Worm (Caenorhabditis elegans) whole organism, mixed stage, embryonic: ENCODE measurements around the gene Y49A3A.3.

Experiments
- elt-1 ChIP-seq: sonication (generic microtip); optimal IDR thresholded peaks from 2 replicates; lab custom pipeline; 2017; ENCODE audit warnings: missing genetic modification characterization, mild to moderate bottlenecking, missing compliant biosample characterization, antibody characterized with exemption, moderate library complexity, borderline replicate concordance; ENCODE audit not compliant: insufficient read depth
- elt-3 ChIP-seq: fragments of 150-350 bp; optimal IDR thresholded peaks from 2 replicates; lab custom pipeline; 2014; ENCODE audit warnings: missing biosample characterization, missing genetic modification characterization
- nhr-12 ChIP-seq: fragments of 150-350 bp; optimal IDR thresholded peaks from 2 replicates; lab custom pipeline; 2014; ENCODE audit warnings: missing biosample characterization, missing genetic modification characterization
- pha-4 ChIP-seq: fragments of 150-350 bp; optimal IDR thresholded peaks from 2 replicates; lab custom pipeline; 2018; ENCODE audit warnings: missing biosample characterization, missing genetic modification reagents, missing genetic modification characterization
- snpc-4 ChIP-seq: fragments of 150-350 bp; optimal IDR thresholded peaks from 2 replicates; lab custom pipeline; 2014; ENCODE audit warnings: missing biosample characterization, missing genetic modification characterization
- unc-120 ChIP-seq: sonication (generic microtip); optimal IDR thresholded peaks from 2 replicates; lab custom pipeline; 2017; ENCODE audit warnings: missing genetic modification characterization, missing compliant biosample characterization; ENCODE audit not compliant: poor library complexity, severe bottlenecking
- unc-39 ChIP-seq: fragments of 150-350 bp; optimal IDR thresholded peaks from 2 replicates; lab custom pipeline; 2014; ENCODE audit warnings: missing biosample characterization, missing genetic modification characterization
- unc-62 ChIP-seq: fragments of 150-350 bp; optimal IDR thresholded peaks from 2 replicates; lab custom pipeline; 2014; ENCODE audit warnings: missing biosample characterization, missing genetic modification reagents, missing genetic modification characterization
- ztf-11 ChIP-seq: fragments of 150-350 bp; optimal IDR thresholded peaks from 2 replicates; lab custom pipeline; 2014; ENCODE audit warnings: missing biosample characterization, missing genetic modification characterization

DNA sequence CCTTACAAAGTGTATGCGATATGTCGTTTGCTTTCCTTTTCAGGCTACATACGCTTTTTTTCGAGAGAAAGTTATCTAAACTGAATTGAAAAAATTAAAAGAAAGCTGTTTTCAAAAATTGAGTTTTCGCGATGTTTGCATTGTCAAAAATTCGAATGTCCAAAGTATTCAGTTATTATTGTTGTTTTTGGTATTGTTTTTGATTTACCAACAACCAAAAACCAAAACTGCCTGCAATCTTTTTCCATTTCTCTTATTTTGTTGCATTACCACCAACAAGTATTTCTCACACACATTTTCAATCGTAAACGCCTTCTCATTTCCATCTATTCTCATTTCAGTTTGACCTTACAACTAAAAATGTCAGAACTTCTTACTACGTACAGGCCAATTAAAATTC is 25.4 kb upstream of the Y49A3A.3 start, which contains the start of gene pepm-1:
- no peak for TF ChIP-seq unc-120 (tag; lab: Kevin White, UChicago)
- no peak for TF ChIP-seq nhr-12 (tag; lab: Kevin White, UChicago)
- no peak for TF ChIP-seq snpc-4 (tag; lab: Kevin White, UChicago)
- no peak for TF ChIP-seq unc-39
- no peak for TF ChIP-seq elt-3 (tag; lab: Kevin White, UChicago)
- TF ChIP-seq unc-62 (GFP tag; lab: Kevin White, UChicago): no peak
- TF ChIP-seq ztf-11 (tag; lab: Kevin White, UChicago): no peak
- no peak for TF ChIP-seq elt-1
- no peak for TF ChIP-seq pha-4 (tag; lab: Kevin White, UChicago)
